Worm (Caenorhabditis elegans) whole organism, mixed stage, embryonic: ENCODE measurements around the gene C17H12.8.

ENCODE experiments used
- M03D4.4 ChIP-seq: sonication (generic microtip); optimal IDR thresholded peaks from 2 replicates; lab custom pipeline; 2017; ENCODE audit warnings: mild to moderate bottlenecking, missing genetic modification characterization, missing compliant biosample characterization
- bed-3 ChIP-seq: fragments of 200-800 bp; sonication (Bioruptor generic); optimal IDR thresholded peaks from 3 replicates; lab custom pipeline; 2018; ENCODE audit warnings: mild to moderate bottlenecking, missing genetic modification characterization, moderate library complexity, missing compliant biosample characterization
- ceh-39 ChIP-seq: fragments of 150-350 bp; optimal IDR thresholded peaks from 2 replicates; lab custom pipeline; 2014; ENCODE audit warnings: missing biosample characterization, missing genetic modification characterization
- ceh-43 ChIP-seq: fragments of 200-800 bp; sonication (Bioruptor generic); optimal IDR thresholded peaks from 2 replicates; lab custom pipeline; 2018; ENCODE audit warnings: mild to moderate bottlenecking, missing genetic modification characterization, moderate library complexity, missing compliant biosample characterization
- ces-1 ChIP-seq: fragments of 150-350 bp; optimal IDR thresholded peaks from 2 replicates; lab custom pipeline; 2014; ENCODE audit warnings: missing biosample characterization, missing genetic modification reagents, missing genetic modification characterization
- drap-1 ChIP-seq: fragments of 200-800 bp; sonication (Bioruptor generic); optimal IDR thresholded peaks from 3 replicates; lab custom pipeline; 2018; ENCODE audit warnings: mild to moderate bottlenecking, missing genetic modification characterization, missing compliant biosample characterization
- elt-1 ChIP-seq: sonication (generic microtip); optimal IDR thresholded peaks from 2 replicates; lab custom pipeline; 2017; ENCODE audit warnings: missing genetic modification characterization, mild to moderate bottlenecking, missing compliant biosample characterization, antibody characterized with exemption, moderate library complexity, borderline replicate concordance; ENCODE audit not compliant: insufficient read depth
- elt-3 ChIP-seq: fragments of 150-350 bp; optimal IDR thresholded peaks from 2 replicates; lab custom pipeline; 2014; ENCODE audit warnings: missing biosample characterization, missing genetic modification characterization
- flh-1 ChIP-seq: fragments of 200-800 bp; sonication (Bioruptor generic); optimal IDR thresholded peaks from 2 replicates; lab custom pipeline; 2018; ENCODE audit warnings: mild to moderate bottlenecking, missing genetic modification characterization, moderate library complexity, missing compliant biosample characterization
- ham-2 ChIP-seq: fragments of 200-800 bp; sonication (Bioruptor generic); optimal IDR thresholded peaks from 2 replicates; lab custom pipeline; 2018; ENCODE audit warnings: mild to moderate bottlenecking, missing genetic modification characterization, missing compliant biosample characterization
- hlh-1 ChIP-seq: fragments of 150-350 bp; optimal IDR thresholded peaks from 2 replicates; lab custom pipeline; 2014; ENCODE audit warnings: missing biosample characterization, missing genetic modification reagents, missing genetic modification characterization
- lin-13 ChIP-seq: fragments of 150-350 bp; optimal IDR thresholded peaks from 2 replicates; lab custom pipeline; 2014; ENCODE audit warnings: missing biosample characterization, missing genetic modification characterization
- lsy-2 ChIP-seq: fragments of 150-350 bp; optimal IDR thresholded peaks from 2 replicates; lab custom pipeline; 2014; ENCODE audit warnings: missing biosample characterization, missing genetic modification characterization
- mab-5 ChIP-seq: fragments of 150-350 bp; optimal IDR thresholded peaks from 2 replicates; lab custom pipeline; 2014; ENCODE audit warnings: missing biosample characterization, missing genetic modification characterization
- mep-1 ChIP-seq: fragments of 150-350 bp; optimal IDR thresholded peaks from 2 replicates; lab custom pipeline; 2017; ENCODE audit warnings: missing biosample characterization, missing genetic modification reagents, missing genetic modification characterization, inconsistent platforms
- mls-2 ChIP-seq: sonication (generic microtip); optimal IDR thresholded peaks from 2 replicates; lab custom pipeline; 2016; ENCODE audit warnings: mild to moderate bottlenecking, missing genetic modification characterization, moderate library complexity, missing compliant biosample characterization
- nhr-2 ChIP-seq: fragments of 150-350 bp; optimal IDR thresholded peaks from 2 replicates; lab custom pipeline; 2014; ENCODE audit warnings: missing biosample characterization, missing genetic modification characterization
- nhr-237 ChIP-seq: fragments of 150-350 bp; optimal IDR thresholded peaks from 2 replicates; lab custom pipeline; 2014; ENCODE audit warnings: missing biosample characterization, missing genetic modification characterization
- nhr-28 ChIP-seq: fragments of 150-350 bp; optimal IDR thresholded peaks from 2 replicates; lab custom pipeline; 2014; ENCODE audit warnings: missing biosample characterization, missing genetic modification characterization
- pha-4 ChIP-seq: fragments of 150-350 bp; optimal IDR thresholded peaks from 2 replicates; lab custom pipeline; 2018; ENCODE audit warnings: missing biosample characterization, missing genetic modification reagents, missing genetic modification characterization
- sem-2 ChIP-seq: fragments of 200-800 bp; sonication (Bioruptor generic); optimal IDR thresholded peaks from 2 replicates; lab custom pipeline; 2018; ENCODE audit warnings: mild to moderate bottlenecking, missing genetic modification characterization, missing compliant biosample characterization
- snpc-4 ChIP-seq: fragments of 150-350 bp; optimal IDR thresholded peaks from 2 replicates; lab custom pipeline; 2014; ENCODE audit warnings: missing biosample characterization, missing genetic modification characterization
- sptf-1 ChIP-seq: sonication (generic microtip); optimal IDR thresholded peaks from 2 replicates; lab custom pipeline; 2017; ENCODE audit warnings: mild to moderate bottlenecking, missing genetic modification characterization, moderate library complexity, missing compliant biosample characterization
- tbx-8 ChIP-seq: fragments of 200-800 bp; sonication (Bioruptor generic); optimal IDR thresholded peaks from 2 replicates; lab custom pipeline; 2018; ENCODE audit warnings: mild to moderate bottlenecking, missing genetic modification characterization, moderate library complexity, missing compliant biosample characterization
- unc-120 ChIP-seq: sonication (generic microtip); optimal IDR thresholded peaks from 2 replicates; lab custom pipeline; 2017; ENCODE audit warnings: missing genetic modification characterization, missing compliant biosample characterization; ENCODE audit not compliant: poor library complexity, severe bottlenecking
- unc-39 ChIP-seq: fragments of 150-350 bp; optimal IDR thresholded peaks from 2 replicates; lab custom pipeline; 2014; ENCODE audit warnings: missing biosample characterization, missing genetic modification characterization
- unc-62 ChIP-seq: fragments of 150-350 bp; optimal IDR thresholded peaks from 2 replicates; lab custom pipeline; 2014; ENCODE audit warnings: missing biosample characterization, missing genetic modification reagents, missing genetic modification characterization
- zip-8 ChIP-seq: fragments of 150-350 bp; optimal IDR thresholded peaks from 2 replicates; lab custom pipeline; 2014; ENCODE audit warnings: missing biosample characterization, missing genetic modification characterization
- ztf-11 ChIP-seq: fragments of 150-350 bp; optimal IDR thresholded peaks from 2 replicates; lab custom pipeline; 2014; ENCODE audit warnings: missing biosample characterization, missing genetic modification characterization

The C17H12.8 gene

ce11 chrIV:6841562-6842282, 23.2 kb downstream of the C17H12.8 start:
- TF ChIP-seq sem-2 (no peak), drap-1 (no peak), nhr-2 (tag; lab: Kevin White, UChicago) (no peak)

- no peak for TF ChIP-seq unc-39 (tag; lab: Kevin White, UChicago)
- no peak for TF ChIP-seq lin-13 (tag; lab: Kevin White, UChicago)
- TF ChIP-seq snpc-4 (tag; lab: Kevin White, UChicago), result no peak
- no peak for TF ChIP-seq ham-2 (GFP tag; lab: Kevin White, UChicago)
- no peak for TF ChIP-seq nhr-237 (tag; lab: Kevin White, UChicago)
- no peak for TF ChIP-seq elt-3 (tag; lab: Kevin White, UChicago)
- no peak for TF ChIP-seq sptf-1
- no peak for TF ChIP-seq ztf-11 (tag; lab: Kevin White, UChicago)
These were observed 24.0 kb downstream of the C17H12.8 start, which contains the start of gene lip-1 for ce11 chrIV:6842470-6843008. Gene lip-1, plus strand, starts transcription at chrIV:6842958.

ce11 chrIV:6852727-6853126, 34.2 kb downstream of the C17H12.8 start:
- TF ChIP-seq lsy-2 (tag; lab: Kevin White, UChicago), result no peak
- TF ChIP-seq ces-1 (GFP tag; lab: Kevin White, UChicago), result no peak
- no peak for TF ChIP-seq snpc-4 (tag; lab: Kevin White, UChicago)
- TF ChIP-seq mls-2 (tag; lab: Kevin White, UChicago), result no peak
- no peak for TF ChIP-seq ceh-43 (GFP tag; lab: Kevin White, UChicago)
- no peak for TF ChIP-seq ztf-11 (tag; lab: Kevin White, UChicago)
- TF ChIP-seq elt-3 (tag; lab: Kevin White, UChicago), result no peak
- TF ChIP-seq, all 35 proteins: peak for 0

- no peak for TF ChIP-seq nhr-28 (tag; lab: Kevin White, UChicago)
- no peak for TF ChIP-seq elt-1 (tag; lab: Kevin White, UChicago)
- no peak for TF ChIP-seq elt-3 (tag; lab: Kevin White, UChicago)
- TF ChIP-seq nhr-2 (tag; lab: Kevin White, UChicago), result no peak
- no peak for TF ChIP-seq sem-2
- TF ChIP-seq mab-5 (tag; lab: Kevin White, UChicago), result no peak
- TF ChIP-seq bed-3 (GFP tag; lab: Kevin White, UChicago), result no peak
- no peak for TF ChIP-seq unc-120
- no peak for TF ChIP-seq mls-2 (tag; lab: Kevin White, UChicago)
- no peak for TF ChIP-seq M03D4.4 (tag; lab: Kevin White, UChicago)
- no peak for TF ChIP-seq tbx-8 (GFP tag; lab: Kevin White, UChicago)
- no peak for TF ChIP-seq ceh-43 (GFP tag; lab: Kevin White, UChicago)
- TF ChIP-seq sptf-1, result no peak
- no peak for TF ChIP-seq unc-62 (GFP tag; lab: Kevin White, UChicago)
- TF ChIP-seq ces-1 (GFP tag; lab: Kevin White, UChicago), result no peak
- TF ChIP-seq pha-4 (tag; lab: Kevin White, UChicago), result no peak
These were observed 40.8 kb downstream of the C17H12.8 start, which contains the start of gene R13H7.2 for ce11 chrIV:6859270-6859669. Gene R13H7.2, minus strand, starts transcription at chrIV:6859370.

- TF ChIP-seq snpc-4 (tag; lab: Kevin White, UChicago) (no peak), lin-13 (tag; lab: Kevin White, UChicago) (no peak), nhr-28 (tag; lab: Kevin White, UChicago) (no peak), flh-1 (GFP tag; lab: Kevin White, UChicago) (no peak), mep-1 (tag; lab: Kevin White, UChicago) (no peak), ceh-39 (tag; lab: Kevin White, UChicago) (no peak), sptf-1 (no peak), zip-8 (tag; lab: Kevin White, UChicago) (no peak), ceh-43 (GFP tag; lab: Kevin White, UChicago) (no peak), hlh-1 (tag; lab: Kevin White, UChicago) (no peak), lsy-2 (tag; lab: Kevin White, UChicago) (no peak), sem-2 (no peak), nhr-2 (tag; lab: Kevin White, UChicago) (no peak)
These were observed 49.3 kb downstream of the C17H12.8 start, which contains the start of gene srx-20 for ce11 chrIV:6867791-6868190. Gene srx-20, plus strand, starts transcription at chrIV:6868091.
